Worm (Caenorhabditis elegans) whole organism, dauer: ENCODE results near the gene hpo-40.

Experiments
- unc-62 ChIP-seq: sonication (generic microtip); optimal IDR thresholded peaks from 2 replicates; lab custom pipeline; 2017; ENCODE audit warnings: missing biosample characterization, missing genetic modification reagents, missing genetic modification characterization

hpo-40 gene

DNA sequence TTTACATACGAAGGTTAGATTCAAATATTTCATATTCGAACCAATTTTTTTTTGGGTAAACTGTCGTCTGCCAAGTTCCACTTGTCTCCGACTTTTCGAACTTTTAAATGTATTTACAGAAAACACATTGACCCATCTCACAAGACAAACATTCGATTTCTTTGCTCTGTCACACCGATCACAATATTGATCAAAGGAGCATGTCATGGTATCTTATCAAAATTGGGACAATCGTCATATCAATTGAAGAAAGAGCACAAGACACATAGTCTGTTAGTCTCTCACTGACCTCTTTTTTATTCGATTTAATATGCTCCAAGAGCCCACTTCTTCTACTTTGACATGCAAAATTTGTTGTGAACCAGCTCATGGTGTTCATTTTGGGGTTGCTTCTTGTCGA, 43.3 kb downstream of the hpo-40 start, which contains the start of gene nhr-232:
Gene nhr-232, plus strand, starts transcription at position 121 of the 400 bp plus-strand sequence.
- TF ChIP-seq unc-62 (GFP tag; lab: Kevin White, UChicago), result no peak

ce11 chrV:10260460-10260859, 47.7 kb downstream of the hpo-40 start, which contains the start of gene sri-18:
Gene sri-18 (minus strand): TSS chrV:10260560.
- TF ChIP-seq unc-62 (GFP tag; lab: Kevin White, UChicago), result no peak

ce11 chrV:10265019-10265418, 52.3 kb downstream of the hpo-40 start:
- no peak for TF ChIP-seq unc-62 (GFP tag; lab: Kevin White, UChicago)
